Worm (Caenorhabditis elegans) whole organism, mixed stage, embryonic: ENCODE measurements around the gene C48B4.3.

Experiments
- M03D4.4 ChIP-seq: sonication (generic microtip); optimal IDR thresholded peaks from 2 replicates; lab custom pipeline; 2017; ENCODE audit warnings: mild to moderate bottlenecking, missing genetic modification characterization, missing compliant biosample characterization
- bed-3 ChIP-seq: fragments of 200-800 bp; sonication (Bioruptor generic); optimal IDR thresholded peaks from 3 replicates; lab custom pipeline; 2018; ENCODE audit warnings: mild to moderate bottlenecking, missing genetic modification characterization, moderate library complexity, missing compliant biosample characterization
- ceh-39 ChIP-seq: fragments of 150-350 bp; optimal IDR thresholded peaks from 2 replicates; lab custom pipeline; 2014; ENCODE audit warnings: missing biosample characterization, missing genetic modification characterization
- ceh-43 ChIP-seq: fragments of 200-800 bp; sonication (Bioruptor generic); optimal IDR thresholded peaks from 2 replicates; lab custom pipeline; 2018; ENCODE audit warnings: mild to moderate bottlenecking, missing genetic modification characterization, moderate library complexity, missing compliant biosample characterization
- ceh-83 ChIP-seq: fragments of 200-800 bp; sonication (Bioruptor generic); optimal IDR thresholded peaks from 2 replicates; lab custom pipeline; 2018; ENCODE audit warnings: mild to moderate bottlenecking, missing genetic modification characterization, missing compliant biosample characterization
- ces-1 ChIP-seq: fragments of 150-350 bp; optimal IDR thresholded peaks from 2 replicates; lab custom pipeline; 2014; ENCODE audit warnings: missing biosample characterization, missing genetic modification reagents, missing genetic modification characterization
- cnd-1 ChIP-seq: fragments of 200-800 bp; sonication (Bioruptor generic); optimal IDR thresholded peaks from 2 replicates; lab custom pipeline; 2018; ENCODE audit warnings: mild to moderate bottlenecking, missing genetic modification characterization, missing compliant biosample characterization
- drap-1 ChIP-seq: fragments of 200-800 bp; sonication (Bioruptor generic); optimal IDR thresholded peaks from 3 replicates; lab custom pipeline; 2018; ENCODE audit warnings: mild to moderate bottlenecking, missing genetic modification characterization, missing compliant biosample characterization
- elt-1 ChIP-seq: sonication (generic microtip); optimal IDR thresholded peaks from 2 replicates; lab custom pipeline; 2017; ENCODE audit warnings: missing genetic modification characterization, mild to moderate bottlenecking, missing compliant biosample characterization, antibody characterized with exemption, moderate library complexity, borderline replicate concordance; ENCODE audit not compliant: insufficient read depth
- elt-3 ChIP-seq: fragments of 150-350 bp; optimal IDR thresholded peaks from 2 replicates; lab custom pipeline; 2014; ENCODE audit warnings: missing biosample characterization, missing genetic modification characterization
- ham-2 ChIP-seq: fragments of 200-800 bp; sonication (Bioruptor generic); optimal IDR thresholded peaks from 2 replicates; lab custom pipeline; 2018; ENCODE audit warnings: mild to moderate bottlenecking, missing genetic modification characterization, missing compliant biosample characterization
- hlh-1 ChIP-seq: fragments of 150-350 bp; optimal IDR thresholded peaks from 2 replicates; lab custom pipeline; 2014; ENCODE audit warnings: missing biosample characterization, missing genetic modification reagents, missing genetic modification characterization
- lin-13 ChIP-seq: fragments of 150-350 bp; optimal IDR thresholded peaks from 2 replicates; lab custom pipeline; 2014; ENCODE audit warnings: missing biosample characterization, missing genetic modification characterization
- lin-32 ChIP-seq: fragments of 200-800 bp; sonication (Bioruptor generic); optimal IDR thresholded peaks from 2 replicates; lab custom pipeline; 2018; ENCODE audit warnings: mild to moderate bottlenecking, missing genetic modification characterization, missing compliant biosample characterization
- lsy-2 ChIP-seq: fragments of 150-350 bp; optimal IDR thresholded peaks from 2 replicates; lab custom pipeline; 2014; ENCODE audit warnings: missing biosample characterization, missing genetic modification characterization
- mab-5 ChIP-seq: fragments of 150-350 bp; optimal IDR thresholded peaks from 2 replicates; lab custom pipeline; 2014; ENCODE audit warnings: missing biosample characterization, missing genetic modification characterization
- mep-1 ChIP-seq: fragments of 150-350 bp; optimal IDR thresholded peaks from 2 replicates; lab custom pipeline; 2017; ENCODE audit warnings: missing biosample characterization, missing genetic modification reagents, missing genetic modification characterization, inconsistent platforms
- mls-2 ChIP-seq: sonication (generic microtip); optimal IDR thresholded peaks from 2 replicates; lab custom pipeline; 2016; ENCODE audit warnings: mild to moderate bottlenecking, missing genetic modification characterization, moderate library complexity, missing compliant biosample characterization
- nhr-28 ChIP-seq: fragments of 150-350 bp; optimal IDR thresholded peaks from 2 replicates; lab custom pipeline; 2014; ENCODE audit warnings: missing biosample characterization, missing genetic modification characterization
- pha-4 ChIP-seq: fragments of 150-350 bp; optimal IDR thresholded peaks from 2 replicates; lab custom pipeline; 2018; ENCODE audit warnings: missing biosample characterization, missing genetic modification reagents, missing genetic modification characterization
- sem-2 ChIP-seq: fragments of 200-800 bp; sonication (Bioruptor generic); optimal IDR thresholded peaks from 2 replicates; lab custom pipeline; 2018; ENCODE audit warnings: mild to moderate bottlenecking, missing genetic modification characterization, missing compliant biosample characterization
- snpc-4 ChIP-seq: fragments of 150-350 bp; optimal IDR thresholded peaks from 2 replicates; lab custom pipeline; 2014; ENCODE audit warnings: missing biosample characterization, missing genetic modification characterization
- sptf-1 ChIP-seq: sonication (generic microtip); optimal IDR thresholded peaks from 2 replicates; lab custom pipeline; 2017; ENCODE audit warnings: mild to moderate bottlenecking, missing genetic modification characterization, moderate library complexity, missing compliant biosample characterization
- unc-120 ChIP-seq: sonication (generic microtip); optimal IDR thresholded peaks from 2 replicates; lab custom pipeline; 2017; ENCODE audit warnings: missing genetic modification characterization, missing compliant biosample characterization; ENCODE audit not compliant: poor library complexity, severe bottlenecking
- unc-39 ChIP-seq: fragments of 150-350 bp; optimal IDR thresholded peaks from 2 replicates; lab custom pipeline; 2014; ENCODE audit warnings: missing biosample characterization, missing genetic modification characterization
- unc-62 ChIP-seq: fragments of 150-350 bp; optimal IDR thresholded peaks from 2 replicates; lab custom pipeline; 2014; ENCODE audit warnings: missing biosample characterization, missing genetic modification reagents, missing genetic modification characterization
- zip-8 ChIP-seq: fragments of 150-350 bp; optimal IDR thresholded peaks from 2 replicates; lab custom pipeline; 2014; ENCODE audit warnings: missing biosample characterization, missing genetic modification characterization
- ztf-11 ChIP-seq: fragments of 150-350 bp; optimal IDR thresholded peaks from 2 replicates; lab custom pipeline; 2014; ENCODE audit warnings: missing biosample characterization, missing genetic modification characterization

The C48B4.3 gene

ce11 chrIII:9585314-9585713, 3.1 kb upstream of the C48B4.3 start:
- TF ChIP-seq M03D4.4 (tag; lab: Kevin White, UChicago) (no peak), ces-1 (GFP tag; lab: Kevin White, UChicago) (peak; percentile 98), hlh-1 (tag; lab: Kevin White, UChicago) (no peak)
- TF ChIP-seq, all 35 proteins: peak for 1

DNA sequence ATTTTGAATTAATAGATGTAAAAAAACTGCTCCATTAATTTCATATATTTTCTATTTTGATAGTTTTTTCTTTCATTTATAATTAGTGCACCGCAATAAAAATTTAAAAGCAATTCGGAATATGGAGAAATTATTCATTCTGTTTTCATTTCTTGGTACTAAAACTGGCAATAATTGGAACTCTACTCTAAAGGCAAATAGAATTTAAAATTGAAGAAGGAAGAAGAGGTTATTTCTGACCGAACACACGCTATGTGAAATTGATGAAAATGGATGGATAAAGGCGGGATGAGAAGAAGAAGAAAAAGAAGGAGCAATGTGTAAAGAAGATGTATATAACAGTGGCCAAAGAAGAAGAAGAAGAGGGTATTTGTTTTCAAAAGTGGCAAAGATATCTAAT, 1.0 kb upstream of the C48B4.3 start:
- no peak for TF ChIP-seq nhr-28 (tag; lab: Kevin White, UChicago)
- peak; percentile 89 for TF ChIP-seq ces-1 (GFP tag; lab: Kevin White, UChicago)
- TF ChIP-seq unc-62 = no peak

ce11 chrIII:9580039-9580891, 1.9 kb downstream of the C48B4.3 start, which contains the start of gene ced-7:
TSS of gene ced-7 (minus strand) at chrIII:9580089.
- TF ChIP-seq unc-39 (tag; lab: Kevin White, UChicago) (no peak), lin-13 (tag; lab: Kevin White, UChicago) (no peak), mep-1 (tag; lab: Kevin White, UChicago) (peak; percentile 35), mls-2 (no peak), bed-3 (no peak), ces-1 (GFP tag; lab: Kevin White, UChicago) (peak; percentile 11)

DNA sequence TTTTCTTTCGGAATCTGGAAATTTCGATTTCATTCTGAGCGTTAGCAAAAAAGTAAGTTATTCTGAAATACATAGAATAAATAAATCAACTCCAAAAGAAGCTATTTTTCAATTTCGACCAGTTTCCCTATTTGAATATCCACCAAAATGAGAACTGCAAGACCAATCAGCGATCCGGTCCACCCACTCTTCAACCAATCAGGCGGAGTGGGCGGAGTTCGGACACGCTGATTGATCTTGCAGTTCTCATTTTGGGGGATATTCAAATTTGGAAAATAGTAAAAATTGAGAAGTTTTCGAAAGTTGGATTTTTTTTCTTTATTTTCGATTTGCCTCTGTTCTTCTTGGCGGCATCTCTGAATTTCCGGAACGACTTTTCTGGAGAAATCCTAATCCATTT, 11.3 kb downstream of the C48B4.3 start:
- TF ChIP-seq pha-4 (tag; lab: Kevin White, UChicago) (no peak), lin-32 (no peak), ham-2 (GFP tag; lab: Kevin White, UChicago) (no peak), ztf-11 (no peak), sem-2 (GFP tag; lab: Kevin White, UChicago) (no peak), ceh-39 (tag; lab: Kevin White, UChicago) (no peak), ces-1 (GFP tag; lab: Kevin White, UChicago) (no peak)

DNA sequence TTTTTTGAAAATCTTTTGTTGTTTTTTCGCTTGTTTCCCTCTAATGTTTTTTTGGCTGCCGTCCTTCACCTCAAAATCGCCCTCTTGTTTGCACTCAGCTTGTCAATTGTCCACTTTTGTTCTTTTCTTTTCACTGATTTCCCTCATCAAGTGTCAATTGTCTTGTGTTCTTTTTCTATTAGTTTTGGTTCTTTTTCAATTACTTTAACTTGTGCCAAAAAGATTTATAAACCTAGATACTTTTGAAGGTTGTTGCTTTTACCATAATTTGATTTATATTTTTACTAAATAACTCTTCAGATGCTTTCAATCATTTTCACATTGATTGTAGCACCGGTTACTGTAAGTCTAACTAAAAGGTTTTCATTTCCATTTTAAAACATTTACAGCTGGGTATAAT, 13.7 kb downstream of the C48B4.3 start, which contains the start of gene C48B4.13:
Gene C48B4.13 (plus strand): TSS at position 301 of the 400 bp plus-strand sequence.
- TF ChIP-seq M03D4.4 (tag; lab: Kevin White, UChicago) (no peak), bed-3 (no peak), ceh-83 (GFP tag; lab: Kevin White, UChicago) (no peak), sptf-1 (tag; lab: Kevin White, UChicago) (no peak), snpc-4 (no peak), elt-1 (tag; lab: Kevin White, UChicago) (no peak), mls-2 (no peak)

DNA sequence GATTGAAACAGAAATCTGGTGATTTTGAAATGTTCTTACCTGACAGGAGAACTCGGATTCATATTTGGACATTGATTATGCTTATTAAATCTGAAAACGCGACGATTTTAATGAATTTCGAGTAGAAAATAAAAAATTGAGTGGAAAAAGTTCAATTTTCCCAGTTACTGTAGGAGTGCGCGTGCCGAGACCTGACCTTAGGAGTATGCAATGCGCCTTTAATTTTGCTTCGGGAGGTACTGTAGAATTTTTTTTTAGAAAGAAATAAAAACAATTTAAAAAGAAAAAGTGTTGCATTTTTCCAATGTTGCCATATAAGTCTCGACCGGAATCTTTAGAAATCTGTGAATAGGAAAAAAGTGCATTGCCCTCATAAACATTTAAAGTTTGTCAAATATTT, 16.2 kb downstream of the C48B4.3 start, which contains the start of gene C48B4.11:
Gene C48B4.11 (minus strand): TSS at position 143 of the 400 bp plus-strand sequence.
- TF ChIP-seq elt-3 = no peak
- no peak for TF ChIP-seq unc-120
- TF ChIP-seq nhr-28 (tag; lab: Kevin White, UChicago) = no peak
- no peak for TF ChIP-seq mep-1 (tag; lab: Kevin White, UChicago)
- TF ChIP-seq lin-32 = no peak
- TF ChIP-seq zip-8 (tag; lab: Kevin White, UChicago) = no peak
- TF ChIP-seq sem-2 (GFP tag; lab: Kevin White, UChicago) = no peak
- TF ChIP-seq ceh-43 (GFP tag; lab: Kevin White, UChicago) = no peak
- no peak for TF ChIP-seq mab-5 (tag; lab: Kevin White, UChicago)
- no peak for TF ChIP-seq lsy-2
- no peak for TF ChIP-seq drap-1
- TF ChIP-seq hlh-1 (tag; lab: Kevin White, UChicago) = no peak
- no peak for TF ChIP-seq pha-4 (tag; lab: Kevin White, UChicago)
- TF ChIP-seq ceh-39 (tag; lab: Kevin White, UChicago) = no peak
- TF ChIP-seq sptf-1 (tag; lab: Kevin White, UChicago) = no peak
- no peak for TF ChIP-seq cnd-1 (tag; lab: Kevin White, UChicago)
